Worm (Caenorhabditis elegans) whole organism, L2 larva: ENCODE measurements around the gene C26B9.7.

Source experiments
- C34F6.9 ChIP-seq: fragments of 150-350 bp; optimal IDR thresholded peaks from 2 replicates; lab custom pipeline; 2014; ENCODE audit warnings: missing biosample characterization, missing genetic modification characterization
- F13H6.1 ChIP-seq: sonication (generic microtip); optimal IDR thresholded peaks from 2 replicates; lab custom pipeline; 2016; ENCODE audit warnings: missing genetic modification characterization, missing compliant biosample characterization
- Y55F3AM.14 ChIP-seq: fragments of 200-800 bp; sonication (Bioruptor generic); optimal IDR thresholded peaks from 2 replicates; lab custom pipeline; 2018; ENCODE audit warnings: mild to moderate bottlenecking, missing genetic modification characterization, missing compliant biosample characterization
- alr-1 ChIP-seq: fragments of 150-350 bp; optimal IDR thresholded peaks from 2 replicates; lab custom pipeline; 2014; ENCODE audit warnings: missing biosample characterization, missing genetic modification characterization
- aly-2 ChIP-seq: fragments of 150-350 bp; optimal IDR thresholded peaks from 2 replicates; lab custom pipeline; 2014; ENCODE audit warnings: missing biosample characterization, missing genetic modification characterization
- ceh-16 ChIP-seq: fragments of 150-350 bp; optimal IDR thresholded peaks from 2 replicates; lab custom pipeline; 2014; ENCODE audit warnings: missing biosample characterization, missing genetic modification characterization
- ceh-82 ChIP-seq: fragments of 150-350 bp; optimal IDR thresholded peaks from 2 replicates; lab custom pipeline; 2014; ENCODE audit warnings: missing biosample characterization, missing genetic modification characterization
- crh-2 ChIP-seq: sonication (generic microtip); optimal IDR thresholded peaks from 2 replicates; lab custom pipeline; 2017; ENCODE audit warnings: missing biosample characterization, missing genetic modification characterization
- egl-27 ChIP-seq: sonication (generic microtip); optimal IDR thresholded peaks from 3 replicates; lab custom pipeline; 2017; ENCODE audit warnings: missing biosample characterization, missing genetic modification reagents, missing genetic modification characterization
- elt-1 ChIP-seq: fragments of 150-350 bp; optimal IDR thresholded peaks from 2 replicates; lab custom pipeline; 2014; ENCODE audit warnings: missing biosample characterization, missing genetic modification characterization
- elt-3 ChIP-seq: sonication (generic microtip); optimal IDR thresholded peaks from 2 replicates; lab custom pipeline; 2017; ENCODE audit warnings: missing biosample characterization, missing genetic modification characterization
- lin-11 ChIP-seq: fragments of 150-350 bp; sonication (generic microtip); optimal IDR thresholded peaks from 2 replicates; lab custom pipeline; 2014; ENCODE audit warnings: missing biosample characterization, missing genetic modification characterization, inconsistent platforms, mixed read lengths
- lin-13 ChIP-seq: fragments of 150-350 bp; optimal IDR thresholded peaks from 2 replicates; lab custom pipeline; 2014; ENCODE audit warnings: missing biosample characterization, missing genetic modification reagents, missing genetic modification characterization
- lsy-2 ChIP-seq, 2 experiments: fragments of 150-350 bp in 1 of 2; sonication (generic microtip) in 1 of 2; optimal IDR thresholded peaks; 2 replicates each; lab custom pipeline; 2014 to 2017; ENCODE audit warnings: missing biosample characterization in 2 of 2, missing genetic modification characterization in 2 of 2
- mab-5 ChIP-seq: fragments of 150-350 bp; optimal IDR thresholded peaks from 2 replicates; lab custom pipeline; 2014; ENCODE audit warnings: missing biosample characterization, missing genetic modification characterization
- mbf-1 ChIP-seq: sonication (generic microtip); optimal IDR thresholded peaks from 2 replicates; lab custom pipeline; 2017; ENCODE audit warnings: missing biosample characterization, missing genetic modification characterization
- mdl-1 ChIP-seq, 2 experiments: fragments of 150-350 bp in 1 of 2; sonication (generic microtip) in 1 of 2; optimal IDR thresholded peaks; 2 replicates each; lab custom pipeline; 2017; ENCODE audit warnings: missing biosample characterization in 2 of 2, missing genetic modification characterization in 2 of 2
- nhr-10 ChIP-seq: sonication (generic microtip); optimal IDR thresholded peaks from 2 replicates; lab custom pipeline; 2017; ENCODE audit warnings: missing biosample characterization, missing genetic modification characterization
- nhr-11 ChIP-seq: fragments of 150-350 bp; optimal IDR thresholded peaks from 2 replicates; lab custom pipeline; 2014; ENCODE audit warnings: missing biosample characterization, missing genetic modification characterization
- nhr-12 ChIP-seq: fragments of 150-350 bp; optimal IDR thresholded peaks from 2 replicates; lab custom pipeline; 2014; ENCODE audit warnings: missing biosample characterization, missing genetic modification characterization
- nhr-129 ChIP-seq: fragments of 150-350 bp; optimal IDR thresholded peaks from 2 replicates; lab custom pipeline; 2014; ENCODE audit warnings: missing biosample characterization, missing genetic modification characterization
- nhr-237 ChIP-seq: fragments of 150-350 bp; optimal IDR thresholded peaks from 2 replicates; lab custom pipeline; 2014; ENCODE audit warnings: missing biosample characterization, missing genetic modification characterization
- nhr-25 ChIP-seq: fragments of 150-350 bp; sonication (generic microtip); optimal IDR thresholded peaks from 3 replicates; lab custom pipeline; 2014; ENCODE audit warnings: missing biosample characterization, missing genetic modification characterization
- nhr-77 ChIP-seq: fragments of 150-350 bp; optimal IDR thresholded peaks from 2 replicates; lab custom pipeline; 2014; ENCODE audit warnings: missing biosample characterization, missing genetic modification characterization
- sem-4 ChIP-seq: fragments of 150-350 bp; optimal IDR thresholded peaks from 2 replicates; lab custom pipeline; 2014; ENCODE audit warnings: missing biosample characterization, missing genetic modification reagents, missing genetic modification characterization
- skn-1 ChIP-seq: sonication (generic microtip); optimal IDR thresholded peaks from 2 replicates; lab custom pipeline; 2017; ENCODE audit warnings: missing biosample characterization, missing genetic modification characterization
- sma-3 ChIP-seq: sonication (generic microtip); optimal IDR thresholded peaks from 2 replicates; lab custom pipeline; 2016; ENCODE audit warnings: missing genetic modification reagents, missing genetic modification characterization, missing compliant biosample characterization
- sma-9 ChIP-seq, 2 experiments: fragments of 150-350 bp in 1 of 2; sonication (generic microtip) in 1 of 2; optimal IDR thresholded peaks; 2 replicates each; lab custom pipeline; 2014 to 2016; ENCODE audit warnings: missing genetic modification characterization in 2 of 2, mild to moderate bottlenecking in 1 of 2, missing biosample characterization in 1 of 2, missing compliant biosample characterization in 1 of 2, missing genetic modification reagents in 1 of 2, moderate library complexity in 1 of 2
- unc-39 ChIP-seq: fragments of 150-350 bp; optimal IDR thresholded peaks from 2 replicates; lab custom pipeline; 2014; ENCODE audit warnings: missing biosample characterization, missing genetic modification characterization
- unc-55 ChIP-seq: fragments of 150-350 bp; sonication (generic microtip); optimal IDR thresholded peaks from 3 replicates; lab custom pipeline; 2014; ENCODE audit warnings: missing biosample characterization, missing genetic modification reagents, missing genetic modification characterization
- zag-1 ChIP-seq: fragments of 150-350 bp; optimal IDR thresholded peaks from 2 replicates; lab custom pipeline; 2014; ENCODE audit warnings: missing biosample characterization, missing genetic modification characterization
- ztf-1 ChIP-seq: fragments of 200-800 bp; sonication (Bioruptor generic); conservative IDR thresholded peaks from 2 replicates; pipeline ENCODE4 v1.3.6; 2022; ENCODE audit warnings: missing genetic modification characterization, missing compliant biosample characterization

C26B9.7 gene

ce11 chrX:5366613-5367012, 24.5 kb downstream of the C26B9.7 start:
- TF ChIP-seq Y55F3AM.14 (GFP tag; lab: Kevin White, UChicago) (no peak), sem-4 (no peak)
- TF ChIP-seq, all 48 proteins: peak for 0

- peak in 1 of 2 experiments; percentile 33 for TF ChIP-seq lsy-2 (tag; optimal IDR thresholded peaks at IDR 0.05; lab: Kevin White, UChicago)
- TF ChIP-seq unc-55 (GFP tag; lab: Kevin White, UChicago) = peak; percentile 64
- TF ChIP-seq crh-2 (tag; lab: Kevin White, UChicago) = peak; percentile 53
- TF ChIP-seq C34F6.9 = peak; percentile 40
- TF ChIP-seq nhr-25 = no peak
- TF ChIP-seq lin-11 (tag; lab: Kevin White, UChicago) = peak; percentile 25
- TF ChIP-seq F13H6.1 (tag; lab: Kevin White, UChicago) = peak; percentile 45
- TF ChIP-seq sma-3 (GFP tag; lab: Kevin White, UChicago) = no peak
- peak; percentile 31 for TF ChIP-seq sma-9 (GFP tag; optimal IDR thresholded peaks at IDR 0.05; lab: Kevin White, UChicago)
- no peak for TF ChIP-seq sma-9 (tag; optimal IDR thresholded peaks at IDR 0.05; lab: Kevin White, UChicago)
- TF ChIP-seq Y55F3AM.14 (GFP tag; lab: Kevin White, UChicago) = peak; percentile 26
- TF ChIP-seq nhr-10 (tag; lab: Kevin White, UChicago) = no peak
- no peak for TF ChIP-seq elt-1
- TF ChIP-seq mab-5 = peak; percentile 32
- TF ChIP-seq zag-1 = peak; percentile 49
- TF ChIP-seq nhr-12 (tag; lab: Kevin White, UChicago) = no peak
- peak in 1 of 2 experiments; percentile 12 for TF ChIP-seq mdl-1 (tag; optimal IDR thresholded peaks at IDR 0.05; lab: Kevin White, UChicago)
- TF ChIP-seq nhr-129 (tag; lab: Kevin White, UChicago) = peak; percentile 9
- TF ChIP-seq, all 48 proteins: peak for 12
Measured at ce11 chrX:5368220-5368619, 26.1 kb downstream of the C26B9.7 start, which contains the start of gene jkk-1. jkk-1 (plus strand) TSS chrX:5368468.

ce11 chrX:5370605-5371004, 28.5 kb downstream of the C26B9.7 start:
- no peak for TF ChIP-seq aly-2 (tag; lab: Kevin White, UChicago)
- TF ChIP-seq mbf-1 (tag; lab: Kevin White, UChicago) = no peak
- no peak for TF ChIP-seq unc-55 (GFP tag; lab: Kevin White, UChicago)
- TF ChIP-seq nhr-12 (tag; lab: Kevin White, UChicago) = no peak
- TF ChIP-seq Y55F3AM.14 (GFP tag; lab: Kevin White, UChicago) = no peak
- no peak for TF ChIP-seq egl-27
- no peak for TF ChIP-seq ceh-16 (tag; lab: Kevin White, UChicago)
- no peak for TF ChIP-seq nhr-10 (tag; lab: Kevin White, UChicago)

- no peak for TF ChIP-seq nhr-237
- TF ChIP-seq crh-2 (tag; lab: Kevin White, UChicago) = no peak
- TF ChIP-seq aly-2 (tag; lab: Kevin White, UChicago) = no peak
- no peak for TF ChIP-seq ceh-16 (tag; lab: Kevin White, UChicago)
- no peak for TF ChIP-seq mdl-1 (tag; optimal IDR thresholded peaks at IDR 0.05; lab: Kevin White, UChicago)
- no peak for TF ChIP-seq ceh-82
- no peak for TF ChIP-seq F13H6.1 (tag; lab: Kevin White, UChicago)
- TF ChIP-seq Y55F3AM.14 (GFP tag; lab: Kevin White, UChicago) = no peak
- no peak for TF ChIP-seq unc-39 (tag; lab: Kevin White, UChicago)
- TF ChIP-seq lin-13 (GFP tag; lab: Kevin White, UChicago) = no peak
- no peak for TF ChIP-seq unc-55 (GFP tag; lab: Kevin White, UChicago)
- TF ChIP-seq elt-3 (tag; lab: Kevin White, UChicago) = no peak
Measured at ce11 chrX:5372638-5373037, 30.5 kb downstream of the C26B9.7 start, which contains the start of gene F35C8.8. F35C8.8 (minus strand) TSS chrX:5372639.

ce11 chrX:5373597-5373996, 31.5 kb downstream of the C26B9.7 start:
- no peak for TF ChIP-seq skn-1 (tag; lab: Kevin White, UChicago)
- no peak for TF ChIP-seq lin-11 (tag; lab: Kevin White, UChicago)
- no peak for TF ChIP-seq unc-39 (tag; lab: Kevin White, UChicago)
- TF ChIP-seq Y55F3AM.14 (GFP tag; lab: Kevin White, UChicago) = no peak
- no peak for TF ChIP-seq ztf-1 (GFP tag; lab: Robert Waterston, UW)
- no peak for TF ChIP-seq nhr-77 (tag; lab: Kevin White, UChicago)
- no peak for TF ChIP-seq nhr-11
- no peak for TF ChIP-seq sma-3 (GFP tag; lab: Kevin White, UChicago)
- no peak for TF ChIP-seq nhr-10 (tag; lab: Kevin White, UChicago)
- no peak for TF ChIP-seq ceh-16 (tag; lab: Kevin White, UChicago)
- no peak for TF ChIP-seq alr-1 (tag; lab: Kevin White, UChicago)
